Worm (Caenorhabditis elegans) whole organism, mixed stage, embryonic: Measurements from ENCODE around the gene C25D7.5.
A peak's percentile ranks its signal among the peaks of the same experiment; 100 is the strongest.

ENCODE experiments used
- M03D4.4 ChIP-seq: sonication (generic microtip); optimal IDR thresholded peaks from 2 replicates; lab custom pipeline; 2017; ENCODE audit warnings: mild to moderate bottlenecking, missing genetic modification characterization, missing compliant biosample characterization
- bed-3 ChIP-seq: fragments of 200-800 bp; sonication (Bioruptor generic); optimal IDR thresholded peaks from 3 replicates; lab custom pipeline; 2018; ENCODE audit warnings: mild to moderate bottlenecking, missing genetic modification characterization, moderate library complexity, missing compliant biosample characterization
- blmp-1 ChIP-seq: fragments of 150-350 bp; optimal IDR thresholded peaks from 2 replicates; lab custom pipeline; 2014; ENCODE audit warnings: missing biosample characterization, missing genetic modification characterization
- ceh-39 ChIP-seq: fragments of 150-350 bp; optimal IDR thresholded peaks from 2 replicates; lab custom pipeline; 2014; ENCODE audit warnings: missing biosample characterization, missing genetic modification characterization
- ceh-43 ChIP-seq: fragments of 200-800 bp; sonication (Bioruptor generic); optimal IDR thresholded peaks from 2 replicates; lab custom pipeline; 2018; ENCODE audit warnings: mild to moderate bottlenecking, missing genetic modification characterization, moderate library complexity, missing compliant biosample characterization
- ceh-83 ChIP-seq: fragments of 200-800 bp; sonication (Bioruptor generic); optimal IDR thresholded peaks from 2 replicates; lab custom pipeline; 2018; ENCODE audit warnings: mild to moderate bottlenecking, missing genetic modification characterization, missing compliant biosample characterization
- ces-1 ChIP-seq: fragments of 150-350 bp; optimal IDR thresholded peaks from 2 replicates; lab custom pipeline; 2014; ENCODE audit warnings: missing biosample characterization, missing genetic modification reagents, missing genetic modification characterization
- cnd-1 ChIP-seq: fragments of 200-800 bp; sonication (Bioruptor generic); optimal IDR thresholded peaks from 2 replicates; lab custom pipeline; 2018; ENCODE audit warnings: mild to moderate bottlenecking, missing genetic modification characterization, missing compliant biosample characterization
- drap-1 ChIP-seq: fragments of 200-800 bp; sonication (Bioruptor generic); optimal IDR thresholded peaks from 3 replicates; lab custom pipeline; 2018; ENCODE audit warnings: mild to moderate bottlenecking, missing genetic modification characterization, missing compliant biosample characterization
- elt-1 ChIP-seq: sonication (generic microtip); optimal IDR thresholded peaks from 2 replicates; lab custom pipeline; 2017; ENCODE audit warnings: missing genetic modification characterization, mild to moderate bottlenecking, missing compliant biosample characterization, antibody characterized with exemption, moderate library complexity, borderline replicate concordance; ENCODE audit not compliant: insufficient read depth
- ham-2 ChIP-seq: fragments of 200-800 bp; sonication (Bioruptor generic); optimal IDR thresholded peaks from 2 replicates; lab custom pipeline; 2018; ENCODE audit warnings: mild to moderate bottlenecking, missing genetic modification characterization, missing compliant biosample characterization
- lin-13 ChIP-seq: fragments of 150-350 bp; optimal IDR thresholded peaks from 2 replicates; lab custom pipeline; 2014; ENCODE audit warnings: missing biosample characterization, missing genetic modification characterization
- lin-32 ChIP-seq: fragments of 200-800 bp; sonication (Bioruptor generic); optimal IDR thresholded peaks from 2 replicates; lab custom pipeline; 2018; ENCODE audit warnings: mild to moderate bottlenecking, missing genetic modification characterization, missing compliant biosample characterization
- lsy-2 ChIP-seq: fragments of 150-350 bp; optimal IDR thresholded peaks from 2 replicates; lab custom pipeline; 2014; ENCODE audit warnings: missing biosample characterization, missing genetic modification characterization
- mab-5 ChIP-seq: fragments of 150-350 bp; optimal IDR thresholded peaks from 2 replicates; lab custom pipeline; 2014; ENCODE audit warnings: missing biosample characterization, missing genetic modification characterization
- mep-1 ChIP-seq: fragments of 150-350 bp; optimal IDR thresholded peaks from 2 replicates; lab custom pipeline; 2017; ENCODE audit warnings: missing biosample characterization, missing genetic modification reagents, missing genetic modification characterization, inconsistent platforms
- mls-2 ChIP-seq: sonication (generic microtip); optimal IDR thresholded peaks from 2 replicates; lab custom pipeline; 2016; ENCODE audit warnings: mild to moderate bottlenecking, missing genetic modification characterization, moderate library complexity, missing compliant biosample characterization
- nhr-12 ChIP-seq: fragments of 150-350 bp; optimal IDR thresholded peaks from 2 replicates; lab custom pipeline; 2014; ENCODE audit warnings: missing biosample characterization, missing genetic modification characterization
- nhr-2 ChIP-seq: fragments of 150-350 bp; optimal IDR thresholded peaks from 2 replicates; lab custom pipeline; 2014; ENCODE audit warnings: missing biosample characterization, missing genetic modification characterization
- nhr-237 ChIP-seq: fragments of 150-350 bp; optimal IDR thresholded peaks from 2 replicates; lab custom pipeline; 2014; ENCODE audit warnings: missing biosample characterization, missing genetic modification characterization
- sem-2 ChIP-seq: fragments of 200-800 bp; sonication (Bioruptor generic); optimal IDR thresholded peaks from 2 replicates; lab custom pipeline; 2018; ENCODE audit warnings: mild to moderate bottlenecking, missing genetic modification characterization, missing compliant biosample characterization
- snpc-4 ChIP-seq: fragments of 150-350 bp; optimal IDR thresholded peaks from 2 replicates; lab custom pipeline; 2014; ENCODE audit warnings: missing biosample characterization, missing genetic modification characterization
- sptf-1 ChIP-seq: sonication (generic microtip); optimal IDR thresholded peaks from 2 replicates; lab custom pipeline; 2017; ENCODE audit warnings: mild to moderate bottlenecking, missing genetic modification characterization, moderate library complexity, missing compliant biosample characterization
- tbx-8 ChIP-seq: fragments of 200-800 bp; sonication (Bioruptor generic); optimal IDR thresholded peaks from 2 replicates; lab custom pipeline; 2018; ENCODE audit warnings: mild to moderate bottlenecking, missing genetic modification characterization, moderate library complexity, missing compliant biosample characterization
- unc-120 ChIP-seq: sonication (generic microtip); optimal IDR thresholded peaks from 2 replicates; lab custom pipeline; 2017; ENCODE audit warnings: missing genetic modification characterization, missing compliant biosample characterization; ENCODE audit not compliant: poor library complexity, severe bottlenecking
- unc-39 ChIP-seq: fragments of 150-350 bp; optimal IDR thresholded peaks from 2 replicates; lab custom pipeline; 2014; ENCODE audit warnings: missing biosample characterization, missing genetic modification characterization
- unc-62 ChIP-seq: fragments of 150-350 bp; optimal IDR thresholded peaks from 2 replicates; lab custom pipeline; 2014; ENCODE audit warnings: missing biosample characterization, missing genetic modification reagents, missing genetic modification characterization
- zip-8 ChIP-seq: fragments of 150-350 bp; optimal IDR thresholded peaks from 2 replicates; lab custom pipeline; 2014; ENCODE audit warnings: missing biosample characterization, missing genetic modification characterization
- ztf-11 ChIP-seq: fragments of 150-350 bp; optimal IDR thresholded peaks from 2 replicates; lab custom pipeline; 2014; ENCODE audit warnings: missing biosample characterization, missing genetic modification characterization

C25D7.5 gene

ce11 chrV:15016795-15017429 is 35.5 kb upstream of the C25D7.5 start:
- TF ChIP-seq ceh-83 (no peak), unc-39 (tag; lab: Kevin White, UChicago) (no peak), nhr-12 (tag; lab: Kevin White, UChicago) (no peak), ham-2 (no peak), M03D4.4 (tag; lab: Kevin White, UChicago) (no peak), elt-1 (tag; lab: Kevin White, UChicago) (no peak), zip-8 (no peak), tbx-8 (GFP tag; lab: Kevin White, UChicago) (no peak), lin-13 (tag; lab: Kevin White, UChicago) (no peak), ceh-43 (GFP tag; lab: Kevin White, UChicago) (no peak), ces-1 (GFP tag; lab: Kevin White, UChicago) (no peak), unc-62 (GFP tag; lab: Kevin White, UChicago) (no peak), lsy-2 (tag; lab: Kevin White, UChicago) (no peak)

DNA sequence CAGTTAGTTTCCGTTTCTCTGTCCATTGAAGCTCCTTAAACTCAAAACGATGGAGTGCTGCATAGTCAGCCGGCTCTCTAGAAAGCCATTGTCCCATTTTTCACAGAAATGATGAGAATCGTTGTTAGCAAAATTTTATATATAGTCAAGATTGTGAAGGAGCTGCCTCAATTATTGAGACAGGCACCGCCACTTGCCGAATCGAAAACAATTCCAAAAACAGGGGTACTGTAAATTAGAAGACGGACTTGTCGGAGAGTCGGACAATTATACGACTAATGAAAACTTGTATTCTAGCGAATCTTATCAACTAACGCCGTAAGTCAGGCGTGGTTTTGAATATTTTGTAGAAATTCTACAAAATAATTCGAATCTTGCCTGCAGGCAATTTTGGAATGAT is 32.2 kb upstream of the C25D7.5 start, which contains the start of gene F14H8.2:
Gene F14H8.2, minus strand, starts transcription at position 101 of the 400 bp plus-strand sequence.
- TF ChIP-seq unc-120 (tag; lab: Kevin White, UChicago) (no peak), lin-32 (GFP tag; lab: Kevin White, UChicago) (no peak), sem-2 (GFP tag; lab: Kevin White, UChicago) (no peak), ces-1 (GFP tag; lab: Kevin White, UChicago) (no peak), tbx-8 (GFP tag; lab: Kevin White, UChicago) (no peak), cnd-1 (tag; lab: Kevin White, UChicago) (no peak), mab-5 (tag; lab: Kevin White, UChicago) (no peak), nhr-12 (tag; lab: Kevin White, UChicago) (no peak), zip-8 (no peak), mep-1 (no peak), mls-2 (tag; lab: Kevin White, UChicago) (no peak), ztf-11 (tag; lab: Kevin White, UChicago) (no peak), blmp-1 (tag; lab: Kevin White, UChicago) (no peak), snpc-4 (tag; lab: Kevin White, UChicago) (no peak), sptf-1 (no peak), bed-3 (GFP tag; lab: Kevin White, UChicago) (no peak)

- TF ChIP-seq sem-2 (GFP tag; lab: Kevin White, UChicago) (no peak), nhr-237 (tag; lab: Kevin White, UChicago) (no peak)
Measured at ce11 chrV:15020732-15021131, 31.7 kb upstream of the C25D7.5 start, which contains the start of gene F14H8.5. Gene F14H8.5 (plus strand): TSS chrV:15021032.

DNA sequence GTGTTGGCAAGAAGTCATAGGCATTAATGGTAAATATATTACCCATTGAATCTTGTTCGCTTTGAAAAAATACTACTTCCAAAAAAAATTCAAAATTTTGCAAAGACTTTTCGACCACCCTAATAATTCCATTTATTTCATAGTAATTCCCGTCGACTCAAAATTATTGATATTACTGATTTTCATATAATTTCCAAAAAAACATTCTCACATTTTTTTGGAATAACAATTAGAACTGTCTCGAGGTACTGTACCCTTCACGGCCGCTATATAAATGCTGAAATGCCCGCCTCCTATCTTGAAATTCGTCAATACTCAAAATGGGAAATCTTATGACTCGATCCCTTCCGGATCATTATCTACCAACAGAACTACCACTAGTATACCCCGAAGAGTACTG is 28.9 kb upstream of the C25D7.5 start, which contains the start of gene F14H8.4:
Gene F14H8.4, plus strand, starts transcription at position 301 of the 400 bp plus-strand sequence.
- no peak for TF ChIP-seq bed-3 (GFP tag; lab: Kevin White, UChicago)
- TF ChIP-seq blmp-1 (tag; lab: Kevin White, UChicago): no peak

ce11 chrV:15028896-15029519 is 23.4 kb upstream of the C25D7.5 start, which contains the start of gene F14H8.8:
Gene F14H8.8 (plus strand): TSS chrV:15029469.
- TF ChIP-seq mep-1 (peak; percentile 28), sptf-1 (no peak), ceh-39 (tag; lab: Kevin White, UChicago) (peak; percentile 36), drap-1 (GFP tag; lab: Kevin White, UChicago) (peak; percentile 61), ceh-43 (GFP tag; lab: Kevin White, UChicago) (peak; percentile 35), nhr-2 (tag; lab: Kevin White, UChicago) (peak; percentile 2), sem-2 (GFP tag; lab: Kevin White, UChicago) (no peak)
